ENCODE assay signal across 1 fruit fly cellular context in genomic region chr3R:5694461-5694860, dm6.
TF ChIP-seq lines count a peak whose summit lies in the region.

No protein-coding gene starts in this region.

TF ChIP-seq in whole organism, embryonic, 481 proteins besides CTCF, POLR2A, EP300 and RAD21 (continued from another document):
- TF ChIP-seq sens (GFP tag; lab: Kevin White, UChicago) (no peak), CG30431 (GFP tag; optimal IDR thresholded peaks at IDR 0.05; lab: Kevin White, UChicago) (no peak), ttk (GFP tag; IDR thresholded peaks at IDR 0.05; lab: Robert Waterston, UW) (no peak), ATbp (GFP tag; optimal IDR thresholded peaks at IDR 0.05; lab: Kevin White, UChicago) (peak; percentile 5), CG3407 (GFP tag; optimal IDR thresholded peaks at IDR 0.05; lab: Kevin White, UChicago) (no peak), CG8281 (tag; optimal IDR thresholded peaks at IDR 0.05; lab: Kevin White, UChicago) (no peak), sr (GFP tag; IDR thresholded peaks at IDR 0.05; lab: Robert Waterston, UW) (no peak), klu (GFP tag; IDR thresholded peaks at IDR 0.05; lab: Robert Waterston, UW) (no peak), CG6254 (GFP tag; optimal IDR thresholded peaks at IDR 0.05; lab: Kevin White, UChicago) (peak; percentile 25), BEAF-32 (GFP tag; optimal IDR thresholded peaks at IDR 0.05; lab: Kevin White, UChicago) (no peak), crp (GFP tag; optimal IDR thresholded peaks at IDR 0.05; lab: Kevin White, UChicago) (no peak), CG8388 (GFP tag; optimal IDR thresholded peaks at IDR 0.05; lab: Kevin White, UChicago) (peak; percentile 12), CG4820 (GFP tag; optimal IDR thresholded peaks at IDR 0.05; lab: Kevin White, UChicago) (no peak), CG10431 (GFP tag; optimal IDR thresholded peaks at IDR 0.05; lab: Kevin White, UChicago) (no peak), CG2875 (GFP tag; optimal IDR thresholded peaks at IDR 0.05; lab: Kevin White, UChicago) (no peak), lbe (GFP tag; optimal IDR thresholded peaks at IDR 0.05; lab: Kevin White, UChicago) (no peak), NC2β (GFP tag; optimal IDR thresholded peaks at IDR 0.05; lab: Kevin White, UChicago) (no peak), CG11456 (GFP tag; IDR thresholded peaks at IDR 0.05; lab: Robert Waterston, UW) (no peak), CG16863 (GFP tag; optimal IDR thresholded peaks at IDR 0.05; lab: Kevin White, UChicago) (no peak), vnd (GFP tag; IDR thresholded peaks at IDR 0.05; lab: Robert Waterston, UW; ENCODE audit: partially characterized antibody) (no peak), Rx (GFP tag; IDR thresholded peaks at IDR 0.05; lab: Robert Waterston, UW) (no peak), CG9609 (GFP tag; optimal IDR thresholded peaks at IDR 0.05; lab: Kevin White, UChicago) (no peak), Mes4 (GFP tag; optimal IDR thresholded peaks at IDR 0.05; lab: Kevin White, UChicago) (no peak), gce (GFP tag; IDR thresholded peaks at IDR 0.05; lab: Robert Waterston, UW) (no peak), Awh (GFP tag; IDR thresholded peaks at IDR 0.05; lab: Robert Waterston, UW) (0 out of 2 replicates have a peak, but pooled peaks have one; percentile 9), phol (tag; optimal IDR thresholded peaks at IDR 0.05; lab: Kevin White, UChicago) (peak; percentile 20), CG15269 (tag; optimal IDR thresholded peaks at IDR 0.05; lab: Kevin White, UChicago) (no peak), Adf1 (GFP tag; IDR thresholded peaks at IDR 0.05; lab: Robert Waterston, UW) (no peak), grn (GFP tag; optimal IDR thresholded peaks at IDR 0.05; lab: Kevin White, UChicago) (no peak), CG2199 (GFP tag; IDR thresholded peaks at IDR 0.05; lab: Robert Waterston, UW) (no peak), CG12104 (GFP tag; optimal IDR thresholded peaks at IDR 0.05; lab: Kevin White, UChicago) (no peak), tup (GFP tag; optimal IDR thresholded peaks at IDR 0.05; lab: Kevin White, UChicago) (no peak), CG12391 (tag; optimal IDR thresholded peaks at IDR 0.05; lab: Kevin White, UChicago) (no peak), CG3838 (GFP tag; optimal IDR thresholded peaks at IDR 0.05; lab: Kevin White, UChicago) (no peak), CG11504 (tag; optimal IDR thresholded peaks at IDR 0.05; lab: Kevin White, UChicago) (peak; percentile 28), CG6654 (GFP tag; optimal IDR thresholded peaks at IDR 0.05; lab: Kevin White, UChicago) (no peak), CG14014 (GFP tag; IDR thresholded peaks at IDR 0.05; lab: Robert Waterston, UW) (no peak), CG12942 (GFP tag; optimal IDR thresholded peaks at IDR 0.05; lab: Kevin White, UChicago) (no peak), CrebB (tag; optimal IDR thresholded peaks at IDR 0.05; lab: Kevin White, UChicago) (no peak), Hand (GFP tag; optimal IDR thresholded peaks at IDR 0.05; lab: Kevin White, UChicago) (no peak), Ets65A (GFP tag; lab: Kevin White, UChicago) (no peak), CG32767 (GFP tag; IDR thresholded peaks at IDR 0.05; lab: Robert Waterston, UW) (no peak), CG1024 (GFP tag; IDR thresholded peaks at IDR 0.05; lab: Robert Waterston, UW) (no peak), Hr39 (optimal IDR thresholded peaks at IDR 0.05; lab: Kevin White, UChicago) (no peak), salm (tag; optimal IDR thresholded peaks at IDR 0.05; lab: Kevin White, UChicago) (no peak), Pdp1 (GFP tag; optimal IDR thresholded peaks at IDR 0.05; lab: Kevin White, UChicago) (no peak), CG10959 (GFP tag; IDR thresholded peaks at IDR 0.05; lab: Robert Waterston, UW) (no peak), ase (GFP tag; IDR thresholded peaks at IDR 0.05; lab: Robert Waterston, UW) (no peak), CG13287 (GFP tag; IDR thresholded peaks at IDR 0.05; lab: Robert Waterston, UW; ENCODE audit: partially characterized antibody) (no peak), HLH3B (GFP tag; IDR thresholded peaks at IDR 0.05; lab: Robert Waterston, UW) (no peak), CG11696 (GFP tag; IDR thresholded peaks at IDR 0.05; lab: Robert Waterston, UW) (no peak), CG11560 (tag; IDR thresholded peaks at IDR 0.05; lab: Robert Waterston, UW) (no peak), ro (GFP tag; IDR thresholded peaks at IDR 0.05; lab: Robert Waterston, UW) (no peak), Rfx (GFP tag; IDR thresholded peaks at IDR 0.05; lab: Robert Waterston, UW) (no peak), CG3163 (GFP tag; optimal IDR thresholded peaks at IDR 0.05; lab: Kevin White, UChicago) (no peak), da (GFP tag; optimal IDR thresholded peaks at IDR 0.05; lab: Kevin White, UChicago) (no peak), Nf-YC (tag; optimal IDR thresholded peaks at IDR 0.05; lab: Kevin White, UChicago) (no peak), CG18262 (tag; optimal IDR thresholded peaks at IDR 0.05; lab: Kevin White, UChicago) (peak; percentile 29), CG5245 (GFP tag; optimal IDR thresholded peaks at IDR 0.05; lab: Kevin White, UChicago) (no peak), schlank (tag; optimal IDR thresholded peaks at IDR 0.05; lab: Kevin White, UChicago) (no peak), ranshi (GFP tag; IDR thresholded peaks at IDR 0.05; lab: Robert Waterston, UW) (0 out of 2 replicates have a peak, but pooled peaks have one; percentile 12), CG12659 (GFP tag; optimal IDR thresholded peaks at IDR 0.05; lab: Kevin White, UChicago) (no peak), scrt (GFP tag; optimal IDR thresholded peaks at IDR 0.05; lab: Kevin White, UChicago) (no peak), CG9932 (GFP tag; IDR thresholded peaks at IDR 0.05; lab: Robert Waterston, UW) (no peak), Hr51 (GFP tag; optimal IDR thresholded peaks at IDR 0.05; lab: Kevin White, UChicago) (peak in 1 of 2 experiments; percentile 9), Dll (GFP tag; IDR thresholded peaks at IDR 0.05; lab: Robert Waterston, UW; ENCODE audit: partially characterized antibody) (no peak), amos (GFP tag; IDR thresholded peaks at IDR 0.05; lab: Robert Waterston, UW; ENCODE audit: partially characterized antibody) (no peak), CG14050 (GFP tag; IDR thresholded peaks at IDR 0.05; lab: Robert Waterston, UW) (no peak), CG42726 (GFP tag; IDR thresholded peaks at IDR 0.05; lab: Robert Waterston, UW; ENCODE audit: partially characterized antibody) (no peak), mirr (GFP tag; optimal IDR thresholded peaks at IDR 0.05; lab: Kevin White, UChicago) (no peak), Kr (GFP tag; optimal IDR thresholded peaks at IDR 0.05; lab: Kevin White, UChicago) (no peak), Med (GFP tag; lab: Kevin White, UChicago) (no peak), az2 (GFP tag; optimal IDR thresholded peaks at IDR 0.05; lab: Kevin White, UChicago) (no peak), CG13775 (GFP tag; optimal IDR thresholded peaks at IDR 0.05; lab: Kevin White, UChicago) (no peak), CG14667 (GFP tag; IDR thresholded peaks at IDR 0.05; lab: Robert Waterston, UW) (no peak), CG15479 (GFP tag; optimal IDR thresholded peaks at IDR 0.05; lab: Kevin White, UChicago) (no peak), Sox102F (GFP tag; optimal IDR thresholded peaks at IDR 0.05; lab: Kevin White, UChicago) (peak; percentile 43), CG4707 (GFP tag; optimal IDR thresholded peaks at IDR 0.05; lab: Kevin White, UChicago) (no peak), Side (GFP tag; optimal IDR thresholded peaks at IDR 0.05; lab: Kevin White, UChicago) (no peak), CG16815 (GFP tag; optimal IDR thresholded peaks at IDR 0.05; lab: Kevin White, UChicago) (no peak), cas (GFP tag; IDR thresholded peaks at IDR 0.05; lab: Robert Waterston, UW) (no peak), CG4282 (GFP tag; optimal IDR thresholded peaks at IDR 0.05; lab: Kevin White, UChicago) (no peak), ci (GFP tag; IDR thresholded peaks at IDR 0.05; lab: Robert Waterston, UW) (peak; percentile 58; the same call in 1 of the 3 replicates), shn (GFP tag; optimal IDR thresholded peaks at IDR 0.05; lab: Kevin White, UChicago) (no peak), CG15514 (GFP tag; optimal IDR thresholded peaks at IDR 0.05; lab: Kevin White, UChicago) (no peak), fd3F (GFP tag; optimal IDR thresholded peaks at IDR 0.05; lab: Kevin White, UChicago) (no peak), sima (GFP tag; optimal IDR thresholded peaks at IDR 0.05; lab: Kevin White, UChicago) (no peak), ftz-f1 (GFP tag; optimal IDR thresholded peaks at IDR 0.05; lab: Kevin White, UChicago) (no peak), ac (GFP tag; optimal IDR thresholded peaks at IDR 0.05; lab: Kevin White, UChicago) (no peak), CG1603 (tag; optimal IDR thresholded peaks at IDR 0.05; lab: Kevin White, UChicago) (peak; percentile 52), Ptx1 (GFP tag; IDR thresholded peaks at IDR 0.05; lab: Robert Waterston, UW) (no peak), CG14441 (GFP tag; IDR thresholded peaks at IDR 0.05; lab: Robert Waterston, UW) (no peak), tio (GFP tag; optimal IDR thresholded peaks at IDR 0.05; lab: Kevin White, UChicago) (no peak), bsh (GFP tag; optimal IDR thresholded peaks at IDR 0.05; lab: Kevin White, UChicago) (peak in 1 of 2 experiments; percentile 10), CG2678 (tag; optimal IDR thresholded peaks at IDR 0.05; lab: Kevin White, UChicago) (no peak), Drgx (GFP tag; IDR thresholded peaks at IDR 0.05; lab: Robert Waterston, UW) (peak; percentile 83), Ets97D (GFP tag; optimal IDR thresholded peaks at IDR 0.05; lab: Kevin White, UChicago) (no peak), CG7271 (tag; optimal IDR thresholded peaks at IDR 0.05; lab: Kevin White, UChicago) (no peak), CG18764 (GFP tag; optimal IDR thresholded peaks at IDR 0.05; lab: Kevin White, UChicago) (no peak), pb (GFP tag; optimal IDR thresholded peaks at IDR 0.05; lab: Kevin White, UChicago) (no peak), psq (GFP tag; optimal IDR thresholded peaks at IDR 0.05; lab: Kevin White, UChicago) (no peak)
TF ChIP-seq in whole organism, embryonic: peak in this region for 21.
